Fruit fly (Drosophila melanogaster): ENCODE data around the gene Nt5a.
A peak's percentile ranks its signal among the peaks of the same experiment; 100 is the strongest.

The Nt5a gene

DNA sequence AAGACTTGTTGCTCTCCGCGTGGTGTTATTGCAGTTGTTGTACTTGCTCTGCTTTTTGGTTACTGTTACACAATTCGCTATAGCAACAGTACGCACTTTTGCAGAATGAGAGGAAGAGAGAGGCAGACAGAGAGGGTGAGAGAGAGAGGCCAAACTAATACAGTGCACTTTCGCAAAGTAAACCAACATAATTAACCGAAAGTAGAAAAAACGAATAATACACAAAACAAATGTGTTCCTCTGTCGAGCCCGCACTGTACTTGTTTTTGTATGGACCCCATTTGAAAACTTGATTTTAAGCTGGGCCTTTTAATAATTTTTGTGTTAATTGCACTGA lies 28.2 kb upstream of the Nt5a start (continued):
- TF ChIP-seq sug (tag; optimal IDR thresholded peaks at IDR 0.05) (no peak), CG2199 (GFP tag; IDR thresholded peaks at IDR 0.05) (no peak), zfh1 (GFP tag; IDR thresholded peaks at IDR 0.05) (peak; percentile 70; the same call in 2 of the 3 replicates), wor (GFP tag; IDR thresholded peaks at IDR 0.05) (no peak), CG14710 (tag; optimal IDR thresholded peaks at IDR 0.05) (no peak), sisA (GFP tag; IDR thresholded peaks at IDR 0.05) (peak; percentile 26; the same call in 1 of the 2 replicates), CG15073 (GFP tag; optimal IDR thresholded peaks at IDR 0.05) (no peak), luna (GFP tag; optimal IDR thresholded peaks at IDR 0.05) (no peak), CG13424 (tag; optimal IDR thresholded peaks at IDR 0.05) (peak; percentile 39), usp (GFP tag; optimal IDR thresholded peaks at IDR 0.05) (no peak), Ptx1 (GFP tag; IDR thresholded peaks at IDR 0.05) (peak; percentile 65), nerfin-2 (GFP tag; IDR thresholded peaks at IDR 0.05; ENCODE audit: partially characterized antibody) (no peak), dmrt99B (tag; optimal IDR thresholded peaks at IDR 0.05) (no peak), CTCF (GFP tag; optimal IDR thresholded peaks at IDR 0.05) (no peak), dimm (GFP tag; IDR thresholded peaks at IDR 0.05) (peak; percentile 29; the same call in 1 of the 2 replicates), CG1832 (GFP tag; optimal IDR thresholded peaks at IDR 0.05) (no peak), dan (GFP tag; IDR thresholded peaks at IDR 0.05) (no peak), CG11560 (tag; IDR thresholded peaks at IDR 0.05) (no peak), CG12942 (GFP tag; optimal IDR thresholded peaks at IDR 0.05) (no peak), H2.0 (GFP tag; IDR thresholded peaks at IDR 0.05) (peak; percentile 55), CG11085 (GFP tag; IDR thresholded peaks at IDR 0.05) (peak; percentile 37; the same call in 1 of the 2 replicates), ac (GFP tag; optimal IDR thresholded peaks at IDR 0.05) (no peak), amos (GFP tag; IDR thresholded peaks at IDR 0.05; ENCODE audit: partially characterized antibody) (no peak), Poxn (GFP tag; IDR thresholded peaks at IDR 0.05) (no peak), pho (GFP tag; optimal IDR thresholded peaks at IDR 0.05) (peak; percentile 33), CkIIα-i1 (GFP tag; IDR thresholded peaks at IDR 0.05) (no peak), Hsf (GFP tag; optimal IDR thresholded peaks at IDR 0.05) (peak; percentile 37), twi (tag; optimal IDR thresholded peaks at IDR 0.05) (no peak), Ets97D (GFP tag; optimal IDR thresholded peaks at IDR 0.05) (no peak), Eip74EF (GFP tag; optimal IDR thresholded peaks at IDR 0.05) (no peak), Abd-B (GFP tag; optimal IDR thresholded peaks at IDR 0.05) (no peak), CG2120 (GFP tag; optimal IDR thresholded peaks at IDR 0.05) (peak; percentile 70), Taf1 (GFP tag; IDR thresholded peaks at IDR 0.05) (peak; percentile 54; the same call in 1 of the 2 replicates), CG1602 (GFP tag; optimal IDR thresholded peaks at IDR 0.05) (no peak), CG8944 (GFP tag; optimal IDR thresholded peaks at IDR 0.05) (no peak), CG34224 (GFP tag; IDR thresholded peaks at IDR 0.05; ENCODE audit: partially characterized antibody) (no peak), lab (GFP tag; optimal IDR thresholded peaks at IDR 0.05) (peak; percentile 81), inv (GFP tag; IDR thresholded peaks at IDR 0.05; ENCODE audit: partially characterized antibody) (no peak), CG1603 (tag; optimal IDR thresholded peaks at IDR 0.05) (peak; percentile 36), Side (GFP tag; optimal IDR thresholded peaks at IDR 0.05) (no peak), disco-r (GFP tag; optimal IDR thresholded peaks at IDR 0.05) (no peak), chinmo (GFP tag; IDR thresholded peaks at IDR 0.05; ENCODE audit: partially characterized antibody) (peak; percentile 66; the same call in 1 of the 4 replicates), CG9797 (GFP tag; optimal IDR thresholded peaks at IDR 0.05) (no peak), Pdp1 (GFP tag; optimal IDR thresholded peaks at IDR 0.05) (peak; percentile 25 to 100), slou (GFP tag; optimal IDR thresholded peaks at IDR 0.05) (no peak), sqz (GFP tag; optimal IDR thresholded peaks at IDR 0.05) (no peak), Hr51 (GFP tag; optimal IDR thresholded peaks at IDR 0.05) (peak in 1 of 2 experiments; percentile 36), Lhr (GFP tag; optimal IDR thresholded peaks at IDR 0.05) (no peak), CG3407 (GFP tag; optimal IDR thresholded peaks at IDR 0.05) (no peak), CG13296 (GFP tag; optimal IDR thresholded peaks at IDR 0.05) (peak; percentile 55), so (GFP tag; IDR thresholded peaks at IDR 0.05) (peak; percentile 37; the same call in 1 of the 3 replicates)
